Worm (Caenorhabditis elegans) whole organism, young adult: ENCODE results near the gene F59G1.4.

ENCODE experiments used
- F23B12.7 ChIP-seq: sonication (generic microtip); optimal IDR thresholded peaks from 2 replicates; lab custom pipeline; 2017; ENCODE audit warnings: missing genetic modification characterization, mild to moderate bottlenecking, missing compliant biosample characterization, antibody characterized with exemption, moderate library complexity; ENCODE audit not compliant: insufficient read depth
- F49E8.2 ChIP-seq: sonication (generic microtip); optimal IDR thresholded peaks from 3 replicates; lab custom pipeline; 2017; ENCODE audit warnings: missing genetic modification characterization, mild to moderate bottlenecking, missing compliant biosample characterization, antibody characterized with exemption, moderate library complexity; ENCODE audit not compliant: insufficient read depth
- atf-7 ChIP-seq: sonication (generic microtip); optimal IDR thresholded peaks from 2 replicates; lab custom pipeline; 2017; ENCODE audit warnings: mild to moderate bottlenecking, missing genetic modification characterization, missing compliant biosample characterization
- fkh-3 ChIP-seq: sonication (generic microtip); optimal IDR thresholded peaks from 2 replicates; lab custom pipeline; 2016; ENCODE audit warnings: mild to moderate bottlenecking, missing genetic modification characterization, missing compliant biosample characterization
- hlh-12 ChIP-seq: sonication (generic microtip); optimal IDR thresholded peaks from 2 replicates; lab custom pipeline; 2016; ENCODE audit warnings: missing genetic modification characterization, missing compliant biosample characterization
- pha-4 ChIP-seq: fragments of 150-350 bp; sonication (generic microtip); optimal IDR thresholded peaks from 2 replicates; lab custom pipeline; 2014; ENCODE audit warnings: missing biosample characterization, missing genetic modification reagents, missing genetic modification characterization

DNA sequence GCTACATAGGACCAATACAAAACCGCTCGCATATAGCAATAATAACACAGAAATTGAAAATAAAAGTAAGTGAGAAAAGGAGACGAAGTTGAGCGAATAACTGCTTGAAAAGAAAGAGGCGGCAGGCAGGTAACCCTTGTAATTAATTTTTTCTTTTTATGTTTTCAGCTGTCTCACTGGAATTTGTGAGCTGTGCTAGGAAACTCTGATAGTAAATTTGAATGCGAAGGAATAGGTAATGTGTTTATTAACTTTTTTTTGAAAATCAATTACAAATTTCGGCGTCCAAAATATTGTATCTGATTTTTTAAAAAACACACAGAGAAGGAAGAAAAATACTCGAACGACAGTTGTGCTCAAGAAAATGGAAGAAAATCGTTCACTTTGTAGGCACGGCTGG is 44.0 kb upstream of the F59G1.4 start, which contains the start of gene H41C03.2:
- TF ChIP-seq F23B12.7, result no peak
- no peak for TF ChIP-seq F49E8.2 (tag; lab: Kevin White, UChicago)
- no peak for TF ChIP-seq atf-7 (tag; lab: Kevin White, UChicago)
- no peak for TF ChIP-seq pha-4 (tag; lab: Kevin White, UChicago)
- no peak for TF ChIP-seq hlh-12
- TF ChIP-seq fkh-3, result no peak
